Worm (Caenorhabditis elegans) whole organism, late embryonic: ENCODE data around the gene str-263.

Source experiments
- C38D4.7 ChIP-seq: fragments of 200-800 bp; sonication (Bioruptor generic); optimal IDR thresholded peaks from 2 replicates; lab custom pipeline; 2018; ENCODE audit warnings: mild to moderate bottlenecking, missing genetic modification characterization, moderate library complexity, missing compliant biosample characterization
- K02D7.2 ChIP-seq: sonication (generic microtip); optimal IDR thresholded peaks from 2 replicates; lab custom pipeline; 2017; ENCODE audit warnings: mild to moderate bottlenecking, missing genetic modification characterization, missing compliant biosample characterization
- K09A11.1 ChIP-seq: sonication (generic microtip); optimal IDR thresholded peaks from 2 replicates; lab custom pipeline; 2017; ENCODE audit warnings: antibody characterized with exemption, mild to moderate bottlenecking, missing genetic modification characterization, missing compliant biosample characterization; ENCODE audit not compliant: insufficient read depth
- T23F11.4 ChIP-seq: fragments of 200-800 bp; sonication (Bioruptor generic); optimal IDR thresholded peaks from 2 replicates; lab custom pipeline; 2018; ENCODE audit warnings: mild to moderate bottlenecking, missing genetic modification characterization, missing compliant biosample characterization
- Y22D7AL.16 ChIP-seq: sonication (generic microtip); optimal IDR thresholded peaks from 2 replicates; lab custom pipeline; 2016; ENCODE audit warnings: missing genetic modification characterization, missing compliant biosample characterization
- ceh-19 ChIP-seq: fragments of 200-800 bp; sonication (Bioruptor generic); optimal IDR thresholded peaks from 2 replicates; lab custom pipeline; 2018; ENCODE audit warnings: mild to moderate bottlenecking, missing genetic modification characterization, missing compliant biosample characterization
- ceh-22 ChIP-seq: sonication (generic microtip); optimal IDR thresholded peaks from 2 replicates; lab custom pipeline; 2017; ENCODE audit warnings: missing biosample characterization, missing genetic modification characterization
- ceh-24 ChIP-seq: sonication (generic microtip); optimal IDR thresholded peaks from 2 replicates; lab custom pipeline; 2016; ENCODE audit warnings: mild to moderate bottlenecking, missing genetic modification characterization, missing compliant biosample characterization
- ceh-48 ChIP-seq: sonication (generic microtip); optimal IDR thresholded peaks from 2 replicates; lab custom pipeline; 2016; ENCODE audit warnings: missing genetic modification characterization, inconsistent platforms, missing compliant biosample characterization
- ceh-6 ChIP-seq: fragments of 200-800 bp; sonication (Bioruptor generic); optimal IDR thresholded peaks from 2 replicates; lab custom pipeline; 2018; ENCODE audit warnings: mild to moderate bottlenecking, missing genetic modification characterization, missing compliant biosample characterization
- ceh-9 ChIP-seq: sonication (generic microtip); optimal IDR thresholded peaks from 2 replicates; lab custom pipeline; 2016; ENCODE audit warnings: mild to moderate bottlenecking, missing genetic modification characterization, inconsistent platforms, missing compliant biosample characterization
- che-1 ChIP-seq: sonication (generic microtip); optimal IDR thresholded peaks from 2 replicates; lab custom pipeline; 2016; ENCODE audit warnings: mild to moderate bottlenecking, missing genetic modification characterization, missing compliant biosample characterization
- dmd-4 ChIP-seq: sonication (generic microtip); optimal IDR thresholded peaks from 2 replicates; lab custom pipeline; 2016; ENCODE audit warnings: borderline replicate concordance, missing genetic modification characterization, missing compliant biosample characterization
- dve-1 ChIP-seq: sonication (generic microtip); optimal IDR thresholded peaks from 2 replicates; lab custom pipeline; 2017; ENCODE audit warnings: antibody characterized with exemption, mild to moderate bottlenecking, missing genetic modification characterization, missing compliant biosample characterization
- ets-4 ChIP-seq: sonication (generic microtip); optimal IDR thresholded peaks from 2 replicates; lab custom pipeline; 2016; ENCODE audit warnings: missing genetic modification characterization, missing compliant biosample characterization
- hlh-13 ChIP-seq: fragments of 200-800 bp; sonication (Bioruptor generic); optimal IDR thresholded peaks from 2 replicates; lab custom pipeline; 2018; ENCODE audit warnings: mild to moderate bottlenecking, missing genetic modification characterization, missing compliant biosample characterization
- hlh-30 ChIP-seq: sonication (generic microtip); optimal IDR thresholded peaks from 2 replicates; lab custom pipeline; 2017; ENCODE audit warnings: antibody characterized with exemption, missing genetic modification characterization, missing compliant biosample characterization; ENCODE audit not compliant: insufficient read depth
- hlh-8 ChIP-seq: sonication (generic microtip); optimal IDR thresholded peaks from 2 replicates; lab custom pipeline; 2016; ENCODE audit warnings: missing genotype, missing genetic modification characterization, missing compliant biosample characterization
- lim-6 ChIP-seq: sonication (generic microtip); optimal IDR thresholded peaks from 2 replicates; lab custom pipeline; 2016; ENCODE audit warnings: missing genetic modification characterization, missing compliant biosample characterization
- lin-11 ChIP-seq: fragments of 200-800 bp; sonication (Bioruptor generic); optimal IDR thresholded peaks from 2 replicates; lab custom pipeline; 2018; ENCODE audit warnings: mild to moderate bottlenecking, missing genetic modification characterization, missing compliant biosample characterization
- madf-2 ChIP-seq: sonication (generic microtip); optimal IDR thresholded peaks from 2 replicates; lab custom pipeline; 2017; ENCODE audit warnings: missing genetic modification characterization, missing compliant biosample characterization
- mec-3 ChIP-seq: sonication (generic microtip); optimal IDR thresholded peaks from 2 replicates; lab custom pipeline; 2016; ENCODE audit warnings: borderline replicate concordance, missing genetic modification characterization, missing compliant biosample characterization
- nhr-11 ChIP-seq: fragments of 150-350 bp; optimal IDR thresholded peaks from 2 replicates; lab custom pipeline; 2014; ENCODE audit warnings: missing biosample characterization, missing genetic modification characterization
- pax-1 ChIP-seq: fragments of 150-350 bp; optimal IDR thresholded peaks from 2 replicates; lab custom pipeline; 2014; ENCODE audit warnings: missing biosample characterization, missing genetic modification characterization
- pha-2 ChIP-seq: sonication (generic microtip); optimal IDR thresholded peaks from 2 replicates; lab custom pipeline; 2017; ENCODE audit warnings: mild to moderate bottlenecking, missing genetic modification characterization, missing compliant biosample characterization
- pha-4 ChIP-seq: fragments of 150-350 bp; optimal IDR thresholded peaks from 2 replicates; lab custom pipeline; 2018; ENCODE audit warnings: missing biosample characterization, missing genetic modification reagents, missing genetic modification characterization
- pqm-1 ChIP-seq: sonication (generic microtip); optimal IDR thresholded peaks from 2 replicates; lab custom pipeline; 2016; ENCODE audit warnings: missing genetic modification characterization, missing compliant biosample characterization
- pros-1 ChIP-seq: fragments of 150-350 bp; optimal IDR thresholded peaks from 2 replicates; lab custom pipeline; 2014; ENCODE audit warnings: missing biosample characterization, missing genetic modification reagents, missing genetic modification characterization
- ref-2 ChIP-seq: sonication (generic microtip); optimal IDR thresholded peaks from 2 replicates; lab custom pipeline; 2016; ENCODE audit warnings: missing genetic modification characterization, missing compliant biosample characterization
- rnt-1 ChIP-seq: sonication (generic microtip); optimal IDR thresholded peaks from 2 replicates; lab custom pipeline; 2016; ENCODE audit warnings: missing genetic modification characterization, missing compliant biosample characterization
- sdc-2 ChIP-seq: sonication (generic microtip); optimal IDR thresholded peaks from 2 replicates; lab custom pipeline; 2016; ENCODE audit warnings: missing genotype, missing genetic modification characterization, missing compliant biosample characterization
- sox-2 ChIP-seq: fragments of 200-800 bp; sonication (Bioruptor generic); IDR thresholded peaks from 2 replicates; pipeline ENCODE4 v1.3.6; 2022; ENCODE audit warnings: missing genetic modification reagents, missing genetic modification characterization, missing compliant biosample characterization
- sox-4 ChIP-seq: sonication (generic microtip); optimal IDR thresholded peaks from 2 replicates; lab custom pipeline; 2017; ENCODE audit warnings: mild to moderate bottlenecking, missing genetic modification characterization, inconsistent platforms, missing compliant biosample characterization
- tbx-2 ChIP-seq: sonication (generic microtip); optimal IDR thresholded peaks from 2 replicates; lab custom pipeline; 2016; ENCODE audit warnings: missing genetic modification characterization, missing compliant biosample characterization
- tbx-7 ChIP-seq: sonication (generic microtip); optimal IDR thresholded peaks from 2 replicates; lab custom pipeline; 2016; ENCODE audit warnings: missing genotype, missing genetic modification characterization, missing compliant biosample characterization
- ttx-3 ChIP-seq: sonication (generic microtip); optimal IDR thresholded peaks from 2 replicates; lab custom pipeline; 2016; ENCODE audit warnings: missing genetic modification reagents, missing genetic modification characterization, missing compliant biosample characterization
- unc-42 ChIP-seq: sonication (generic microtip); optimal IDR thresholded peaks from 2 replicates; lab custom pipeline; 2016; ENCODE audit warnings: missing genotype, missing genetic modification characterization, missing compliant biosample characterization

Gene str-263

DNA sequence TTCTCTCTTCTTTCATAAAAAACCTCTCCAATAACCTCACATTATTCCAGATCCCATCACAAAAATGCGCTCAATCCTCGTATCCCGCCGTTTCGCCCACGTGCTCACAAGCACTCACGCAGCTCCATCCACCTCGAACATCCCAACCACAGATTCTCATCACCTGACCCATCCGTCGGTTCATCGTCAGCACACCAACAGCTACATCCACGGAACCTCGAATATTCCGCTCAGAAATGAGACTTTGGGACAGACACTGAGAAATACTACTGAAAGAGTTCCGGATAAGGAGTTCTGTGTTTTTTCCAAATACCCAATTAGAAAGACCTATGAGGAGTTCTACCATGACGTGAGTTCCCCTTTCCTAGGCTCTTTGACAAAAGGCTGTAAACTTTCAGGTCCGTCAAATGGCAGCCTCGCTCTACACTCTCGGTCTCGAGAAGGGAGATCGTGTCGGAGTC, 45.6 kb upstream of the str-263 start, which contains the start of gene acs-2:
TSS of gene acs-2 (plus strand) at position 51 of the 461 bp plus-strand sequence.
- TF ChIP-seq lin-11 (tag; lab: Kevin White, UChicago): no peak
- no peak for TF ChIP-seq hlh-30
- no peak for TF ChIP-seq ceh-22
- TF ChIP-seq lim-6 (tag; lab: Kevin White, UChicago): no peak
- TF ChIP-seq pax-1 (tag; lab: Kevin White, UChicago): no peak
- TF ChIP-seq Y22D7AL.16 (tag; lab: Kevin White, UChicago): no peak
- TF ChIP-seq dmd-4 (tag; lab: Kevin White, UChicago): no peak
- no peak for TF ChIP-seq ceh-48 (tag; lab: Kevin White, UChicago)
- no peak for TF ChIP-seq dve-1 (tag; lab: Kevin White, UChicago)
- no peak for TF ChIP-seq sox-4
- no peak for TF ChIP-seq mec-3 (tag; lab: Kevin White, UChicago)
- no peak for TF ChIP-seq sox-2 (GFP tag; lab: Robert Waterston, UW)
- no peak for TF ChIP-seq ttx-3 (tag; lab: Kevin White, UChicago)
- TF ChIP-seq madf-2: no peak
- TF ChIP-seq hlh-8 (tag; lab: Kevin White, UChicago): no peak
- no peak for TF ChIP-seq unc-42 (tag; lab: Kevin White, UChicago)
- TF ChIP-seq nhr-11 (tag; lab: Kevin White, UChicago): no peak
- no peak for TF ChIP-seq ceh-19 (GFP tag; lab: Kevin White, UChicago)
- no peak for TF ChIP-seq ceh-24 (tag; lab: Kevin White, UChicago)
- no peak for TF ChIP-seq pros-1 (tag; lab: Kevin White, UChicago)
- TF ChIP-seq, all 69 proteins: peak for 0

DNA sequence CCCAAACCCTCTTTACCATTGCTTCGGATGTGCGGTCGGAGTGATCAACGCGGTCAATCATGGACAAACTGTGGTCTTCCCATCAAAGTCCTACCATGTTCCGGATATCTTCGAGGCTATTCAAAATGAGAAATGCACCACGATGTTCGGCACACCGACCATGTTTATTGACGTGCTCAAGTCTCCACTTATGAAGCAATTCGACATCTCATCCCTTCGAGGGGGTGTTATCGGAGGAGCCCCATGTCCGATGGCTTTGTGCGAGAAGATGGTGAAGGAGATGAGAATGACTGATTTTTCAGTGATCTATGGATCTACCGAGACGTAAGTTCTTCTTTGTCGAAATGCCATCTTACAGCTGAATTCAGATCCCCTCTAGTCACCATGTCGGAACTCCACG, 44.6 kb upstream of the str-263 start:
- TF ChIP-seq pax-1 (tag; lab: Kevin White, UChicago): no peak
- TF ChIP-seq ceh-19 (GFP tag; lab: Kevin White, UChicago): no peak
- no peak for TF ChIP-seq hlh-8 (tag; lab: Kevin White, UChicago)
- no peak for TF ChIP-seq pha-4 (tag; lab: Kevin White, UChicago)
- TF ChIP-seq ets-4 (tag; lab: Kevin White, UChicago): no peak
- TF ChIP-seq che-1 (tag; lab: Kevin White, UChicago): no peak
- TF ChIP-seq pha-2 (tag; lab: Kevin White, UChicago): no peak
- TF ChIP-seq hlh-13 (GFP tag; lab: Kevin White, UChicago): no peak
- no peak for TF ChIP-seq tbx-7 (tag; lab: Kevin White, UChicago)
- no peak for TF ChIP-seq C38D4.7 (GFP tag; lab: Kevin White, UChicago)
- no peak for TF ChIP-seq sox-4
- TF ChIP-seq Y22D7AL.16 (tag; lab: Kevin White, UChicago): no peak

DNA sequence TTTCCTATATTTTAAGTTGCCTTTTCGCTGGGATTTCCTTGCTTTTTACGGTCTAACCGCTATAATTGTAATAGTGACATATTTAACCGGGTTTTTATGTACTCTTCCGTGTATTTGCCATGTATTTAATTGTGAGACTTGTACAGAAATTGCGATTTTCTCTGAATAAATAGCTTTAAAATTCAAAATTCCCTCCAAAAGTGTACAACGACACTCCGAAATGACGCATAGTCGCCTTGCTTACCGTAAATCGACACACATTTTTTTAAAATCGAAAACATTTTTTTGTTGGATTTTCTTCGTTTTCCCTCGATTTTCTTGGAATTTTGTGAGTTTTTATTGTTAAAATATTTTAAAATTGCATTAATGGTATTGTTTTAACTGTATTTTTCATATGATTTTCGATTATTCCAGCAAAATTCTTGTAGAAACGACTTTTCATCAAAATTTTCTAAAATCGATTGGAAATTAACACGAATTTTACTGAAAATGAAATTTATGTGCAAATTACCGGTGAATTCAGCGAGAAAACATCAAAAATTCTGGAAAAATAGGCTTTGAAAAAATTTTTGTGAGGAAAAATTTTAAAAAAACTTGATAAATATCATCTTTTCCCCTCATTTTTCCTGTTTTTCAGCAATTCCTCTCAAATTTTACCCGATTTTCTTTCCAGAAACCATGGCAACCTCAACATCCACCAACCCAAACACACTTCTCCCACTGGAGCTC, 43.1 kb upstream of the str-263 start, which contains the start of gene lsm-5:
TSS of gene lsm-5 (plus strand) at position 679 of the 729 bp plus-strand sequence.
- TF ChIP-seq pax-1 (tag; lab: Kevin White, UChicago) (no peak), ets-4 (tag; lab: Kevin White, UChicago) (no peak), rnt-1 (tag; lab: Kevin White, UChicago) (no peak), hlh-8 (tag; lab: Kevin White, UChicago) (no peak), pqm-1 (tag; lab: Kevin White, UChicago) (no peak), sox-2 (GFP tag; lab: Robert Waterston, UW) (no peak), ceh-19 (GFP tag; lab: Kevin White, UChicago) (no peak), lim-6 (tag; lab: Kevin White, UChicago) (no peak), hlh-30 (no peak)

DNA sequence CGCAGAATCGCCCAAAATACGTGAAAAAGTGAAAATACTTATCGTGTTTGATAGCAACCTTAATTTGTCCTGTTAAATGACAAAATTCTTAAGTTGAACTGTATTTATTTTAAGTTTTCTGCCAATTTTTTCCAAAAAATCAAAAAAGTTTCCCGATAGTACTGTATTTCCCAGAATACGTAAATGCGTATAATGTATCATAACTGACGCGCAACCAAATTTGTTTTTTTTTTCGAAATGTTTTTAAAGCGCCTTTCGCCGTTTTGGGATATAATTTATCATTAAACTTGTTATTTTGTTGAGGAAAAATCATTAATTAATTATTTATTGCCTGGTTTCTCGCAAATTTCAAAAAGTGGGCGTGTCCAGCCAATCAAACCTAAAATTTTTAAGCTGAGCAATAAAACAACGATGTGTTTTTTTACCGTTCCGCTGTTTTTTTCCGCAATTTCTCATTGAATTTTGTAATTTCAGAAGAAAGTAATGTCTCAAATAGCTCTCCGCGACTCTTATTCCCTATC, 41.9 kb upstream of the str-263 start, which contains the start of gene fbxa-95:
TSS of gene fbxa-95 (plus strand) at position 471 of the 521 bp plus-strand sequence.
- TF ChIP-seq K02D7.2 (tag; lab: Kevin White, UChicago): no peak
- TF ChIP-seq tbx-2 (tag; lab: Kevin White, UChicago): no peak
- TF ChIP-seq sdc-2: no peak
- no peak for TF ChIP-seq ref-2 (tag; lab: Kevin White, UChicago)
- no peak for TF ChIP-seq ceh-9 (tag; lab: Kevin White, UChicago)
- no peak for TF ChIP-seq C38D4.7 (GFP tag; lab: Kevin White, UChicago)
- no peak for TF ChIP-seq ceh-6 (GFP tag; lab: Kevin White, UChicago)
- no peak for TF ChIP-seq T23F11.4 (GFP tag; lab: Kevin White, UChicago)
- no peak for TF ChIP-seq pha-4 (tag; lab: Kevin White, UChicago)
- no peak for TF ChIP-seq K09A11.1
- no peak for TF ChIP-seq ceh-48 (tag; lab: Kevin White, UChicago)
